Worm (Caenorhabditis elegans): ENCODE data around the gene sdz-28.

DNA sequence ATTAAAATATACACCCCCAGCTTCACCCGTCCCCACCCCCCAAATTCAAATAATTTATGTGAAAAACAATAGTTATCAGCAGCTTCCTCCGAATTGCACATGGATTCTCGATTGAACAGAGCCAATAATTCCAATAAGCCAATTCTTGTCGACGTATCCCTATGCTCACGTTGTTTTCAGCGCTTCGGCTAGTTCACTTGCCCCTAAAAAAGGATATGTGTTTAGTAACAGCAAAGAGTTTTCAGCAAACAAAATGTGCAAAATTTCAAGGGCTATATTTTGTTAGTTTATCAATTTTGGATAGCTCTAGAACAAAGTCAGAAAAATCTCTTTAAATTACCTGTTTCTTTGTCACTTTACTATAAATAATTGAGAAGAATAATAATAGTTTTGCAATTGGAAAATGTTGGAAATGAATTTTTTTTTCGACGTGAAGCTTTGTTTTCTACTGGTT is 47.1 kb upstream of the sdz-28 start, which contains the start of the genes T16A1.5 and fbxc-49:
- TF ChIP-seq W03F9.2 (tag; optimal IDR thresholded peaks at IDR 0.05) (no peak), him-1 (tag; optimal IDR thresholded peaks at IDR 0.05) (no peak)
